Worm (Caenorhabditis elegans): ENCODE data around the gene pdcd-2.

The pdcd-2 gene

ce11 chrIII:4412108-4413009, 5.5 kb downstream of the pdcd-2 start (continued):
- peak; percentile 19 for TF ChIP-seq blmp-1 (tag; optimal IDR thresholded peaks at IDR 0.05)
- no peak for TF ChIP-seq sup-37 (GFP tag; optimal IDR thresholded peaks at IDR 0.05)
- TF ChIP-seq unc-98 (GFP tag; IDR thresholded peaks at IDR 0.05) = no peak
- TF ChIP-seq lir-3 (tag; optimal IDR thresholded peaks at IDR 0.05; ENCODE audit: poor library complexity) = peak; percentile 5
- TF ChIP-seq nhr-71 (tag; optimal IDR thresholded peaks at IDR 0.05) = peak; percentile 92
- no peak for TF ChIP-seq lin-39 (tag; optimal IDR thresholded peaks at IDR 0.05)
- TF ChIP-seq pqm-1 (tag; optimal IDR thresholded peaks at IDR 0.05) = no peak
- TF ChIP-seq nhr-76 (tag; optimal IDR thresholded peaks at IDR 0.05) = no peak
- TF ChIP-seq ces-1 (GFP tag; optimal IDR thresholded peaks at IDR 0.05) = no peak
- TF ChIP-seq aha-1 (tag; optimal IDR thresholded peaks at IDR 0.05) = no peak
- no peak for TF ChIP-seq ceh-88 (GFP tag; IDR thresholded peaks at IDR 0.05)
- peak; percentile 31 for TF ChIP-seq snpc-4 (tag; optimal IDR thresholded peaks at IDR 0.05)
- peak; percentile 48 for TF ChIP-seq nhr-19 (GFP tag; conservative IDR thresholded peaks at IDR 0.05)
- TF ChIP-seq hpl-2 (GFP tag; optimal IDR thresholded peaks at IDR 0.05) = no peak
- no peak for TF ChIP-seq grh-1 (GFP tag; IDR thresholded peaks at IDR 0.05)
- TF ChIP-seq nhr-28 (tag; optimal IDR thresholded peaks at IDR 0.05) = no peak
- TF ChIP-seq unc-86 (tag; optimal IDR thresholded peaks at IDR 0.05) = no peak
- peak; percentile 2 to 35 (median 28) for TF ChIP-seq ceh-82 (tag; optimal IDR thresholded peaks at IDR 0.05)
- TF ChIP-seq lin-14 (GFP tag; optimal IDR thresholded peaks at IDR 0.05) = peak; percentile 88
- peak; percentile 78 for TF ChIP-seq snu-23 (GFP tag; optimal IDR thresholded peaks at IDR 0.05)
- TF ChIP-seq dpl-1 (GFP tag; optimal IDR thresholded peaks at IDR 0.05) = peak; percentile 2 to 41 (median 4)
- TF ChIP-seq rnt-1 (tag; optimal IDR thresholded peaks at IDR 0.05) = peak; percentile 48
- no peak for TF ChIP-seq ceh-8 (GFP tag; optimal IDR thresholded peaks at IDR 0.05)
- TF ChIP-seq elt-3 (tag; optimal IDR thresholded peaks at IDR 0.05) = no peak
- no peak for TF ChIP-seq fkh-8 (tag; optimal IDR thresholded peaks at IDR 0.05)
- no peak for TF ChIP-seq pag-3 (tag; optimal IDR thresholded peaks at IDR 0.05; ENCODE audit: borderline replicate concordance, insufficient read depth)
- TF ChIP-seq nhr-20 (tag; optimal IDR thresholded peaks at IDR 0.05) = peak; percentile 83
- peak; percentile 6 to 41 for TF ChIP-seq lin-35 (GFP tag; optimal IDR thresholded peaks at IDR 0.05)
- peak; percentile 26 to 33 for TF ChIP-seq efl-1 (optimal IDR thresholded peaks at IDR 0.05)
- TF ChIP-seq efl-1 (GFP tag; optimal IDR thresholded peaks at IDR 0.05 in 1 of 2) = peak in 1 of 2 experiments; percentile 28
- no peak for TF ChIP-seq irx-1 (tag; optimal IDR thresholded peaks at IDR 0.05)
- TF ChIP-seq C34B4.2 (tag; optimal IDR thresholded peaks at IDR 0.05) = no peak
- no peak for TF ChIP-seq unc-62 (GFP tag; optimal IDR thresholded peaks at IDR 0.05)
- no peak for TF ChIP-seq tlp-1 (tag; optimal IDR thresholded peaks at IDR 0.05)
- TF ChIP-seq ama-1 (optimal IDR thresholded peaks at IDR 0.05) = no peak
- TF ChIP-seq hlh-4 (tag; optimal IDR thresholded peaks at IDR 0.05) = no peak
- TF ChIP-seq nhr-85 (tag) = peak; percentile 80
- TF ChIP-seq fkh-10 (GFP tag; optimal IDR thresholded peaks at IDR 0.05) = no peak

- TF ChIP-seq snpc-4 (tag; optimal IDR thresholded peaks at IDR 0.05) = no peak
- TF ChIP-seq nhr-76 (tag; optimal IDR thresholded peaks at IDR 0.05) = no peak
- TF ChIP-seq tbx-2 (tag; optimal IDR thresholded peaks at IDR 0.05) = no peak
- TF ChIP-seq lin-14 (GFP tag; optimal IDR thresholded peaks at IDR 0.05) = no peak
- TF ChIP-seq nhr-11 (tag; optimal IDR thresholded peaks at IDR 0.05) = no peak
- no peak for TF ChIP-seq sox-4 (tag; optimal IDR thresholded peaks at IDR 0.05)
- no peak for TF ChIP-seq ceh-88 (GFP tag; IDR thresholded peaks at IDR 0.05)
- no peak for TF ChIP-seq mef-2 (tag; optimal IDR thresholded peaks at IDR 0.05)
- TF ChIP-seq grh-1 (GFP tag; IDR thresholded peaks at IDR 0.05) = no peak
- TF ChIP-seq nhr-20 (tag; optimal IDR thresholded peaks at IDR 0.05) = no peak
- no peak for TF ChIP-seq rnt-1 (tag; optimal IDR thresholded peaks at IDR 0.05)
- TF ChIP-seq ceh-82 (tag; optimal IDR thresholded peaks at IDR 0.05) = no peak
- TF ChIP-seq nhr-19 (GFP tag; conservative IDR thresholded peaks at IDR 0.05) = no peak
- no peak for TF ChIP-seq fkh-8 (tag; optimal IDR thresholded peaks at IDR 0.05)
- TF ChIP-seq unc-86 (tag; optimal IDR thresholded peaks at IDR 0.05) = no peak
- TF ChIP-seq alr-1 (tag; optimal IDR thresholded peaks at IDR 0.05; ENCODE audit: borderline replicate concordance) = no peak
- TF ChIP-seq pag-3 (tag; optimal IDR thresholded peaks at IDR 0.05; ENCODE audit: borderline replicate concordance, insufficient read depth) = no peak
- no peak for TF ChIP-seq efl-3 (GFP tag; optimal IDR thresholded peaks at IDR 0.05)
Measured at ce11 chrIII:4408251-4408650, 9.6 kb downstream of the pdcd-2 start, which contains the start of gene gpch-1. gpch-1 (plus strand) TSS chrIII:4408551.

Data from whole organism, L1 larva.